Worm (Caenorhabditis elegans) whole organism, L4 larva: ENCODE results near the gene set-20.

ENCODE experiments used
- D1046.2 ChIP-seq: fragments of 200-800 bp; sonication (Bioruptor generic); IDR thresholded peaks from 2 replicates; pipeline ENCODE4 v1.3.6; 2022; ENCODE audit warnings: missing genetic modification characterization, missing compliant biosample characterization
- T20F7.1 ChIP-seq: fragments of 200-800 bp; sonication (Bioruptor generic); optimal IDR thresholded peaks from 2 replicates; lab custom pipeline; 2018; ENCODE audit warnings: mild to moderate bottlenecking, missing genetic modification characterization, missing compliant biosample characterization
- Y105C5A.15 ChIP-seq: fragments of 200-800 bp; sonication (Bioruptor generic); IDR thresholded peaks from 2 replicates; pipeline ENCODE4 v1.3.6; 2022; ENCODE audit warnings: missing genetic modification characterization, missing compliant biosample characterization
- ZK546.5 ChIP-seq, 2 experiments: sonication (generic microtip); optimal IDR thresholded peaks; 2 replicates each; lab custom pipeline; 2017; ENCODE audit warnings: missing biosample characterization in 2 of 2, missing genetic modification characterization in 2 of 2
- aha-1 ChIP-seq: fragments of 150-350 bp; peaks from one replicate; lab custom pipeline; 2014; ENCODE audit warnings: missing biosample characterization, missing genetic modification characterization
- aly-2 ChIP-seq: sonication (generic microtip); optimal IDR thresholded peaks from 2 replicates; lab custom pipeline; 2018; ENCODE audit warnings: missing biosample characterization, missing genetic modification characterization
- ceh-28 ChIP-seq: fragments of 150-350 bp; optimal IDR thresholded peaks from 2 replicates; lab custom pipeline; 2014; ENCODE audit warnings: missing biosample characterization, missing genetic modification reagents, missing genetic modification characterization
- ces-1 ChIP-seq: fragments of 150-350 bp; sonication (generic microtip); optimal IDR thresholded peaks from 4 replicates; lab custom pipeline; 2014; ENCODE audit warnings: missing biosample characterization, missing genetic modification reagents, missing genetic modification characterization
- daf-16 ChIP-seq, 3 experiments: sonication (generic microtip); optimal IDR thresholded peaks; 2 replicates each; lab custom pipeline; 2016 to 2017; ENCODE audit warnings: missing genetic modification characterization in 3 of 3, missing genetic modification reagents in 3 of 3, mild to moderate bottlenecking in 2 of 3, missing compliant biosample characterization in 2 of 3, missing biosample characterization in 1 of 3, moderate library complexity in 1 of 3
- daf-19 ChIP-seq: fragments of 200-800 bp; sonication (Bioruptor generic); conservative IDR thresholded peaks from 2 replicates; pipeline ENCODE4 v1.3.6; 2022; ENCODE audit warnings: missing genetic modification characterization, missing compliant biosample characterization
- dmd-6 ChIP-seq: fragments of 200-800 bp; sonication (Bioruptor generic); IDR thresholded peaks from 2 replicates; pipeline ENCODE4 v1.3.6; 2022; ENCODE audit warnings: missing genetic modification reagents, missing genetic modification characterization, missing compliant biosample characterization
- dpl-1 ChIP-seq: fragments of 150-350 bp; optimal IDR thresholded peaks from 2 replicates; lab custom pipeline; 2014; ENCODE audit warnings: missing biosample characterization, missing genetic modification reagents, missing genetic modification characterization
- dve-1 ChIP-seq: sonication (generic microtip); optimal IDR thresholded peaks from 2 replicates; lab custom pipeline; 2017; ENCODE audit warnings: antibody characterized with exemption, mild to moderate bottlenecking, missing genetic modification characterization, missing compliant biosample characterization; ENCODE audit not compliant: insufficient read depth
- hlh-11 ChIP-seq: fragments of 200-800 bp; sonication (Bioruptor generic); optimal IDR thresholded peaks from 2 replicates; lab custom pipeline; 2018; ENCODE audit warnings: mild to moderate bottlenecking, missing genetic modification characterization, missing compliant biosample characterization
- lim-7 ChIP-seq: fragments of 200-800 bp; sonication (Bioruptor generic); IDR thresholded peaks from 2 replicates; pipeline ENCODE4 v1.3.6; 2022; ENCODE audit warnings: missing genetic modification characterization, missing compliant biosample characterization
- lin-13 ChIP-seq: fragments of 150-350 bp; optimal IDR thresholded peaks from 2 replicates; lab custom pipeline; 2014; ENCODE audit warnings: missing biosample characterization, missing genetic modification reagents, missing genetic modification characterization
- lin-15B ChIP-seq: fragments of 150-350 bp; sonication (generic microtip); optimal IDR thresholded peaks from 3 replicates; lab custom pipeline; 2014; ENCODE audit warnings: missing biosample characterization, missing genetic modification characterization
- lir-3 ChIP-seq: sonication (generic microtip); optimal IDR thresholded peaks from 2 replicates; lab custom pipeline; 2016; ENCODE audit warnings: mild to moderate bottlenecking, missing genetic modification characterization, missing compliant biosample characterization
- lsy-2 ChIP-seq, 2 experiments: fragments of 150-350 bp in 1 of 2; sonication (generic microtip) in 1 of 2; optimal IDR thresholded peaks; 2 replicates each; lab custom pipeline; 2014 to 2017; ENCODE audit warnings: missing biosample characterization in 2 of 2, missing genetic modification characterization in 2 of 2
- mdt-29 ChIP-seq: fragments of 200-800 bp; sonication (Bioruptor generic); IDR thresholded peaks from 2 replicates; pipeline ENCODE4 v1.3.6; 2022; ENCODE audit warnings: missing genetic modification reagents, missing genetic modification characterization, missing compliant biosample characterization
- mep-1 ChIP-seq: fragments of 150-350 bp; sonication (generic microtip); optimal IDR thresholded peaks from 3 replicates; lab custom pipeline; 2014; ENCODE audit warnings: missing biosample characterization, missing genetic modification characterization
- nhr-111 ChIP-seq: fragments of 200-800 bp; sonication (Bioruptor generic); optimal IDR thresholded peaks from 2 replicates; lab custom pipeline; 2018; ENCODE audit warnings: mild to moderate bottlenecking, missing genetic modification characterization, missing compliant biosample characterization
- nhr-28 ChIP-seq: fragments of 150-350 bp; optimal IDR thresholded peaks from 2 replicates; lab custom pipeline; 2014; ENCODE audit warnings: missing biosample characterization, missing genetic modification characterization
- nhr-41 ChIP-seq: fragments of 200-800 bp; sonication (Bioruptor generic); IDR thresholded peaks from 2 replicates; pipeline ENCODE4 v1.3.6; 2022; ENCODE audit warnings: missing genetic modification reagents, missing genetic modification characterization, missing compliant biosample characterization
- nhr-42 ChIP-seq: fragments of 200-800 bp; sonication (Bioruptor generic); IDR thresholded peaks from 2 replicates; pipeline ENCODE4 v1.3.6; 2022; ENCODE audit warnings: missing genetic modification characterization, missing compliant biosample characterization
- nhr-6 ChIP-seq: fragments of 150-350 bp; optimal IDR thresholded peaks from 2 replicates; lab custom pipeline; 2014; ENCODE audit warnings: missing biosample characterization, missing genetic modification characterization
- nhr-77 ChIP-seq: fragments of 150-350 bp; optimal IDR thresholded peaks from 2 replicates; lab custom pipeline; 2014; ENCODE audit warnings: missing biosample characterization, missing genetic modification characterization
- php-3 ChIP-seq: fragments of 200-800 bp; sonication (Bioruptor generic); IDR thresholded peaks from 2 replicates; pipeline ENCODE4 v1.3.6; 2022; ENCODE audit warnings: missing genetic modification reagents, missing genetic modification characterization, missing compliant biosample characterization
- pqm-1 ChIP-seq: sonication (generic microtip); optimal IDR thresholded peaks from 2 replicates; lab custom pipeline; 2017; ENCODE audit warnings: missing biosample characterization, missing genetic modification characterization
- rbr-2 ChIP-seq: sonication (generic microtip); optimal IDR thresholded peaks from 2 replicates; lab custom pipeline; 2016; ENCODE audit warnings: missing genotype, missing genetic modification characterization, missing compliant biosample characterization
- saeg-2 ChIP-seq: fragments of 200-800 bp; sonication (Bioruptor generic); IDR thresholded peaks from 2 replicates; pipeline ENCODE4 v1.3.6; 2022; ENCODE audit warnings: missing genetic modification reagents, missing genetic modification characterization, missing compliant biosample characterization
- sdz-12 ChIP-seq: fragments of 200-800 bp; sonication (Bioruptor generic); optimal IDR thresholded peaks from 2 replicates; lab custom pipeline; 2018; ENCODE audit warnings: mild to moderate bottlenecking, missing genetic modification characterization, missing compliant biosample characterization
- set-16 ChIP-seq: fragments of 200-800 bp; sonication (Bioruptor generic); IDR thresholded peaks from 2 replicates; pipeline ENCODE4 v1.3.6; 2022; ENCODE audit warnings: missing genetic modification reagents, missing genetic modification characterization, missing compliant biosample characterization
- skn-1 ChIP-seq: fragments of 150-350 bp; optimal IDR thresholded peaks from 2 replicates; lab custom pipeline; 2014; ENCODE audit warnings: missing biosample characterization, missing genetic modification characterization
- snpc-4 ChIP-seq: fragments of 150-350 bp; optimal IDR thresholded peaks from 2 replicates; lab custom pipeline; 2014; ENCODE audit warnings: missing biosample characterization, missing genetic modification characterization
- unc-130 ChIP-seq: sonication (generic microtip); optimal IDR thresholded peaks from 2 replicates; lab custom pipeline; 2016; ENCODE audit warnings: missing genetic modification reagents, missing genetic modification characterization, missing compliant biosample characterization
- unc-39 ChIP-seq: sonication (generic microtip); optimal IDR thresholded peaks from 2 replicates; lab custom pipeline; 2017; ENCODE audit warnings: missing biosample characterization, missing genetic modification characterization
- unc-62 ChIP-seq, 3 experiments: fragments of 150-350 bp in 1 of 3; sonication (generic microtip); optimal IDR thresholded peaks in 2 of 3; peaks in 1 of 3; 1 replicate in 1 of 3; 2 replicates in 2 of 3; lab custom pipeline; 2014 to 2017; ENCODE audit warnings: missing biosample characterization in 3 of 3, missing genetic modification characterization in 3 of 3, missing genetic modification reagents in 3 of 3, missing genotype in 1 of 3
- zag-1 ChIP-seq: fragments of 150-350 bp; optimal IDR thresholded peaks from 2 replicates; lab custom pipeline; 2014; ENCODE audit warnings: missing biosample characterization, missing genetic modification characterization
- zfp-2 ChIP-seq: sonication (generic microtip); optimal IDR thresholded peaks from 2 replicates; lab custom pipeline; 2016; ENCODE audit warnings: mild to moderate bottlenecking, missing genetic modification characterization, missing compliant biosample characterization
- zip-11 ChIP-seq: fragments of 200-800 bp; sonication (Bioruptor generic); IDR thresholded peaks from 2 replicates; pipeline ENCODE4 v1.3.6; 2022; ENCODE audit warnings: missing genetic modification characterization, missing compliant biosample characterization
- ztf-11 ChIP-seq: fragments of 150-350 bp; optimal IDR thresholded peaks from 2 replicates; lab custom pipeline; 2014; ENCODE audit warnings: missing biosample characterization, missing genetic modification characterization

set-20 gene

DNA sequence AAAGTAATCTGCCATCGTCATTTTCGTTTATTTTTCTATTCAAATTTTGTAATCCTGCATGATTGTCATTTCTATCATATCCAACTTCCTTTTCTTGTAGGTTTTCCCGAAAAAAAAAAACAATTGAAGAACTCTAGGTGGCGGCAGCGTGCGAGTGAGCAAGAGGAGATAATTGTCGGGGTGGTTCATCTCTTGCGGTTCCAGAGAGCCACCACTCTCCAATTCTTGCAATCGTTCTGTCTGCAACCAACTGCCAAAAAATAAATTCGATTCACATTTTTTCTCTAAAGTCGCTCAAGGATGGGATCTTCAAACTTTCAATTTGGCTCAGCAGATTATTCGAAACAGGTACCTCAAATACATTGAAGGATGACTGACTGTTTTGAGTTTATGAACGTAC is 6.1 kb upstream of the set-20 start, which contains the start of gene W01C8.1:
W01C8.1 (plus strand) TSS at position 301 of the 400 bp plus-strand sequence.
- TF ChIP-seq unc-62 (GFP tag; optimal IDR thresholded peaks at IDR 0.05 in 1 of 2; lab: Kevin White, UChicago) = peak in 1 of 2 experiments; percentile 80
- no peak for TF ChIP-seq unc-62 (tag; optimal IDR thresholded peaks at IDR 0.05; lab: Kevin White, UChicago)
- TF ChIP-seq saeg-2 = no peak
- TF ChIP-seq set-16 (GFP tag; lab: Robert Waterston, UW) = no peak

DNA sequence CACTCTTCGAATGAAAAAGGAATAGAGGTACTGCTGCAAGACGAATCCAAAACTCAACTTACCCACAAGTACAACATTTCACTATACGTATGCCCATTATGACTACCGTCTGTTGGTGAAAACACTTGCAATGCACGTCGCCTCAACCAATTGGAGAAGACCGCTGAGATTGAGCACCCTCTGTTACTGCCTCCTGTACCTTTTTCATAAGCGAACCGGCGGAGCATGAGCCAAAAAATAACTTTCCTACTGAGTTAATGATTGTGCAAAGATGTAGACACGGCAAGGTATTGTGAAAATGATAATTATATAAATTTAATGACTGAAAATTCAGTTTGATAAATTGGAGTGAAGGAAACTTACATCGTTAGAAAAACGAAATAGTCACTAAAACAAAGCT is 3.1 kb upstream of the set-20 start:
- TF ChIP-seq nhr-42 (GFP tag; lab: Robert Waterston, UW) (no peak), unc-62 (GFP tag; optimal IDR thresholded peaks at IDR 0.05 in 1 of 2; lab: Kevin White, UChicago) (no peak), unc-62 (tag; optimal IDR thresholded peaks at IDR 0.05; lab: Kevin White, UChicago) (no peak), unc-130 (GFP tag; lab: Kevin White, UChicago) (no peak), mep-1 (tag; lab: Kevin White, UChicago) (no peak), nhr-41 (no peak), lsy-2 (tag; optimal IDR thresholded peaks at IDR 0.05; lab: Kevin White, UChicago) (no peak), lim-7 (no peak), ceh-28 (no peak), lir-3 (no peak), hlh-11 (tag; lab: Kevin White, UChicago) (no peak), nhr-6 (tag; lab: Kevin White, UChicago) (no peak), rbr-2 (no peak), lin-13 (GFP tag; lab: Kevin White, UChicago) (no peak), mdt-29 (GFP tag; lab: Robert Waterston, UW) (no peak)

DNA sequence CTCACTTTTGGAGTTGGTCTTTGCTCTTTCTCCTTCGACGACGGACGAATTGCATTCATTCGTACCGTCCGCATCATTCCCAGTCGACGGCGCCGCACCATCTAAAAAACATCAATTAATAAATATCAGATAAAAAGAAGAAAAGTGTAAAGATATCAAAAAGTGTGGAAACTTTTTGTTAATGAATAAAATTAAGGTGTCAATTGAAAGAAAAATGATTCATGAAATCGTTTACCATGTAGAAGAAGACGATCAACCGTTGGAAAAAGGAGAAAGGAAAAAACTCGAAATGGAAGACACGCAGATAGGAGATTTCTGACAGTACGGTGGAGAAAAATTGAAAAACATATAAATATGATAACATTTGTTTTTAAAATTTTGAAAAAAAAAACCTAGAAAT is 5.8 kb downstream of the set-20 start, which contains the start of gene set-19:
set-19 (minus strand) TSS at position 101 of the 400 bp plus-strand sequence.
- TF ChIP-seq dve-1 (no peak), zfp-2 (tag; lab: Kevin White, UChicago) (no peak)

DNA sequence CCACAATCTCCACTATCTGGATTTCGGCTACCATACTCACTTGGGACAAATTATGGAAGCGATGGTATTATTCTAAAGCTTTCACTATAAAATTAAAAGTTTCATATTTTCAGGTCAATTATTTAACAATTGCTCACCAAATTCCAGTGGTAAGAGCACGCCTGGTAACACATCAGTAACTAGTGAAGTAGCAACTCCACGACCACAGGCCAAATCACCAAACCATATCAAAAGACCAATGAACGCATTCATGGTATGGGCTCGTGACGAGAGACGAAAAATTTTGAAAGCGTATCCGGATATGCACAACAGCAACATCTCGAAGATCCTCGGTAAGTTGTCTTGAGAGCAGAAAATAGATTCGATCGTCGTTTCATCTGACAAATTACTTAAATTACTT is 13.3 kb downstream of the set-20 start:
- no peak for TF ChIP-seq lsy-2 (tag; optimal IDR thresholded peaks at IDR 0.05; lab: Kevin White, UChicago)
- TF ChIP-seq unc-62 (GFP tag; optimal IDR thresholded peaks at IDR 0.05 in 1 of 2; lab: Kevin White, UChicago) = peak in 1 of 2 experiments; percentile 12
- no peak for TF ChIP-seq unc-62 (tag; optimal IDR thresholded peaks at IDR 0.05; lab: Kevin White, UChicago)
- no peak for TF ChIP-seq T20F7.1 (GFP tag; lab: Kevin White, UChicago)
- no peak for TF ChIP-seq Y105C5A.15 (GFP tag; lab: Robert Waterston, UW)
- no peak for TF ChIP-seq daf-19 (GFP tag; lab: Robert Waterston, UW)
- peak; percentile 91 for TF ChIP-seq aha-1 (tag; lab: Kevin White, UChicago)

DNA sequence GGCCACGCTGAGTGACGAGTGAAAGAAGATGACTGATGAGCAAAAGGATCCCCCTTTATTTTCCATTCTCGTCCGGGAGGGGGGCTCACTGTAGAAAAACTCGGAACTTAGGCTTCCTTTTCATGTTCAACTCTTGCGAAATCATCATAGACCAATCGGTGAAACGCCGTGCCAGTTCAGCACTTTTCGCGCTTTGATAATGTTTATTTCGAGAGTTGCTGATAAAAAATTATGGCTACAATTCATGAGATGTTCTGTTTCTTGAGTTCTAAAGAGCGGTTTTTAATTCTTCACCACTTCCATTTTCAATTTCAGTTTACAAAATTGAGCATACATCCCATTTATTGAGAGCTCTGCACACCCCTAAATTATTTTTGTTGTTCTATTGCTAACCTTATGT is 15.1 kb downstream of the set-20 start:
- TF ChIP-seq snpc-4 = no peak
- TF ChIP-seq pqm-1 (tag; lab: Kevin White, UChicago) = peak; percentile 61
- TF ChIP-seq sdz-12 (GFP tag; lab: Kevin White, UChicago) = no peak
- peak; percentile 18 for TF ChIP-seq nhr-28 (tag; lab: Kevin White, UChicago)
- no peak for TF ChIP-seq daf-16 (GFP tag; optimal IDR thresholded peaks at IDR 0.05; lab: Kevin White, UChicago)
- TF ChIP-seq daf-16 (tag; optimal IDR thresholded peaks at IDR 0.05; lab: Kevin White, UChicago) = peak; percentile 53
- TF ChIP-seq php-3 (GFP tag; lab: Robert Waterston, UW) = 0 out of 2 replicates have a peak, but pooled peaks have one; percentile 40

DNA sequence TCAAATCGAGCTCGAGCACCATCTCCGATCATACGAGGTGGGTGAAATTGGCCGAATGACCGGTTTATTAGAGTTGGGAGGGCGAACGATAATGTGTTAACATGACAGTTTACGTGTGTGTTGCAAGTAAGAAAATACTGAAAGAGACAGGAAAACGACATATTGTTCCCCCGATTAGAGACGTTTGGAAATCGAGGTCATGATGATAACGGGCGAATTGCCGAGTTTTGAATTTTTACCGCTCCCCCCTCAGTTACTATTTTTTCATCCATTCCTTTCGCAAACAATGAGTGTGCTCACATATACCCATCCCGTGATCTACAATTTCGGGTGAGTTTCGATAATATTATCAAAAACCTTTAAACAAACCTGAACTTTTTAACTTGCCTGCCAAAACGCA is 16.2 kb downstream of the set-20 start:
- TF ChIP-seq ces-1 = no peak
- TF ChIP-seq zip-11 = no peak
- TF ChIP-seq nhr-77 (tag; lab: Kevin White, UChicago) = peak; percentile 1
- TF ChIP-seq aly-2 (tag; lab: Kevin White, UChicago) = no peak
- TF ChIP-seq lin-15B (tag; lab: Kevin White, UChicago) = no peak
- no peak for TF ChIP-seq zag-1
- TF ChIP-seq lim-7 = no peak
- TF ChIP-seq skn-1 (tag; lab: Kevin White, UChicago) = no peak
- TF ChIP-seq hlh-11 (tag; lab: Kevin White, UChicago) = peak; percentile 69
- TF ChIP-seq nhr-28 (tag; lab: Kevin White, UChicago) = peak; percentile 74
- TF ChIP-seq unc-39 (tag; lab: Kevin White, UChicago) = no peak
- TF ChIP-seq ZK546.5 (tag; optimal IDR thresholded peaks at IDR 0.05; lab: Kevin White, UChicago) = no peak
- no peak for TF ChIP-seq nhr-111 (GFP tag; lab: Kevin White, UChicago)
- peak; percentile 42; the same call in 1 of the 2 replicates for TF ChIP-seq nhr-41
- no peak for TF ChIP-seq dpl-1 (GFP tag; lab: Kevin White, UChicago)
- TF ChIP-seq T20F7.1 (GFP tag; lab: Kevin White, UChicago) = no peak
- TF ChIP-seq pqm-1 (tag; lab: Kevin White, UChicago) = peak; percentile 92
- no peak for TF ChIP-seq D1046.2 (GFP tag; lab: Robert Waterston, UW)
- TF ChIP-seq ztf-11 (tag; lab: Kevin White, UChicago) = no peak
- no peak for TF ChIP-seq mdt-29 (GFP tag; lab: Robert Waterston, UW)
- peak; percentile 71 for TF ChIP-seq dmd-6 (GFP tag; lab: Robert Waterston, UW)
